Worm (Caenorhabditis elegans) whole organism, early embryonic: Measurements from ENCODE around the gene rnf-113.
A peak's percentile ranks its signal among the peaks of the same experiment; 100 is the strongest.

Experiments used
- B0310.2 ChIP-seq: sonication (generic microtip); optimal IDR thresholded peaks from 2 replicates; lab custom pipeline; 2016; ENCODE audit warnings: mild to moderate bottlenecking, missing genetic modification characterization, missing compliant biosample characterization
- F13C5.2 ChIP-seq: sonication (generic microtip); optimal IDR thresholded peaks from 2 replicates; lab custom pipeline; 2017; ENCODE audit warnings: mild to moderate bottlenecking, missing genetic modification characterization, inconsistent platforms, missing compliant biosample characterization
- aly-1 ChIP-seq: sonication (generic microtip); optimal IDR thresholded peaks from 2 replicates; lab custom pipeline; 2016; ENCODE audit warnings: missing genetic modification characterization, missing compliant biosample characterization
- ama-1 ChIP-seq: fragments of 150-350 bp; optimal IDR thresholded peaks from 2 replicates; lab custom pipeline; 2014
- ceh-13 ChIP-seq: fragments of 200-800 bp; sonication (Bioruptor generic); optimal IDR thresholded peaks from 2 replicates; lab custom pipeline; 2018; ENCODE audit warnings: mild to moderate bottlenecking, missing genetic modification characterization, missing compliant biosample characterization
- ceh-36 ChIP-seq: sonication (generic microtip); optimal IDR thresholded peaks from 2 replicates; lab custom pipeline; 2016; ENCODE audit warnings: missing genetic modification characterization, inconsistent platforms, missing compliant biosample characterization
- ets-7 ChIP-seq: sonication (generic microtip); optimal IDR thresholded peaks from 2 replicates; lab custom pipeline; 2016; ENCODE audit warnings: missing genotype, missing genetic modification characterization, missing compliant biosample characterization
- flt-1 ChIP-seq: fragments of 200-800 bp; sonication (Bioruptor generic); IDR thresholded peaks from 2 replicates; pipeline ENCODE4 v1.3.6; 2022; ENCODE audit warnings: missing genetic modification characterization, missing compliant biosample characterization
- hmbx-1 ChIP-seq: sonication (generic microtip); optimal IDR thresholded peaks from 2 replicates; lab custom pipeline; 2016; ENCODE audit warnings: mild to moderate bottlenecking, missing genetic modification characterization, missing compliant biosample characterization
- hmg-4 ChIP-seq: fragments of 200-800 bp; sonication (Bioruptor generic); optimal IDR thresholded peaks from 2 replicates; lab custom pipeline; 2018; ENCODE audit warnings: mild to moderate bottlenecking, missing genetic modification characterization, missing compliant biosample characterization
- pes-1 ChIP-seq: fragments of 200-800 bp; sonication (Bioruptor generic); IDR thresholded peaks from 2 replicates; pipeline ENCODE4 v1.3.6; 2022; ENCODE audit warnings: missing genetic modification reagents, missing genetic modification characterization, missing compliant biosample characterization
- tbx-11 ChIP-seq: fragments of 200-800 bp; sonication (Bioruptor generic); IDR thresholded peaks from 2 replicates; pipeline ENCODE4 v1.3.6; 2022; ENCODE audit warnings: missing genetic modification characterization, missing compliant biosample characterization
- tbx-37 ChIP-seq: fragments of 200-800 bp; sonication (Bioruptor generic); conservative IDR thresholded peaks from 2 replicates; pipeline ENCODE4 v1.3.6; 2022; ENCODE audit warnings: missing genetic modification reagents, missing genetic modification characterization, missing compliant biosample characterization
- tra-4 ChIP-seq: sonication (generic microtip); optimal IDR thresholded peaks from 2 replicates; lab custom pipeline; 2017; ENCODE audit warnings: missing genetic modification characterization, missing compliant biosample characterization

ce11 chrIII:10759050-10760023 is 1.9 kb upstream of the rnf-113 start, which contains the start of gene tasp-1:
- peak; percentile 85 for TF ChIP-seq ets-7 (tag; lab: Kevin White, UChicago)
- TF ChIP-seq pes-1 = peak; percentile 92
- TF ChIP-seq flt-1 (GFP tag; lab: Robert Waterston, UW) = peak; percentile 93
- no peak for TF ChIP-seq ama-1
- TF ChIP-seq tbx-37 (GFP tag; lab: Robert Waterston, UW) = peak; percentile 89
- TF ChIP-seq tra-4 = peak; percentile 70
- peak; percentile 66 for TF ChIP-seq ceh-13 (GFP tag; lab: Kevin White, UChicago)
- peak; percentile 67 for TF ChIP-seq B0310.2 (tag; lab: Kevin White, UChicago)
- TF ChIP-seq aly-1 (tag; lab: Kevin White, UChicago) = peak; percentile 78
- peak; percentile 75 for TF ChIP-seq hmbx-1 (tag; lab: Kevin White, UChicago)
- TF ChIP-seq ceh-36 = peak; percentile 81
- TF ChIP-seq hmg-4 = peak; percentile 98
- TF ChIP-seq tbx-11 (GFP tag; lab: Robert Waterston, UW) = peak; percentile 91
- TF ChIP-seq F13C5.2 (tag; lab: Kevin White, UChicago) = peak; percentile 99
